Fruit fly (Drosophila melanogaster): ENCODE results near the gene Mcm2.
A peak's percentile ranks its signal among the peaks of the same experiment; 100 is the strongest.

Mcm2 gene

dm6 chr3R:8269740-8270139 is 5.0 kb downstream of the Mcm2 start, which contains the start of gene CG9630 (continued):
- TF ChIP-seq CG1647 (GFP tag; optimal IDR thresholded peaks at IDR 0.05) (no peak), ind (GFP tag; optimal IDR thresholded peaks at IDR 0.05) (no peak), stwl (tag; optimal IDR thresholded peaks at IDR 0.05) (no peak), MESR4 (GFP tag; optimal IDR thresholded peaks at IDR 0.05) (peak; percentile 77), Aef1 (GFP tag; IDR thresholded peaks at IDR 0.05) (no peak), CG9817 (tag; optimal IDR thresholded peaks at IDR 0.05) (no peak), fd3F (GFP tag; optimal IDR thresholded peaks at IDR 0.05) (no peak), unc-4 (GFP tag; IDR thresholded peaks at IDR 0.05; ENCODE audit: partially characterized antibody) (peak; percentile 70), schlank (tag; optimal IDR thresholded peaks at IDR 0.05) (no peak), CG16813 (GFP tag; IDR thresholded peaks at IDR 0.05; ENCODE audit: partially characterized antibody) (peak; percentile 59; the same call in 1 of the 3 replicates), nerfin-2 (GFP tag; IDR thresholded peaks at IDR 0.05; ENCODE audit: partially characterized antibody) (no peak), her (GFP tag; optimal IDR thresholded peaks at IDR 0.05) (no peak), mld (GFP tag; IDR thresholded peaks at IDR 0.05; ENCODE audit: partially characterized antibody) (0 out of 3 replicates have a peak, but pooled peaks have one; percentile 37), CG10979 (tag; optimal IDR thresholded peaks at IDR 0.05) (no peak), HLH4C (GFP tag; IDR thresholded peaks at IDR 0.05; ENCODE audit: partially characterized antibody) (peak; percentile 54; the same call in 2 of the 3 replicates), HmgD (GFP tag; optimal IDR thresholded peaks at IDR 0.05) (peak; percentile 73), croc (GFP tag; conservative IDR thresholded peaks at IDR 0.05) (no peak), mirr (GFP tag; optimal IDR thresholded peaks at IDR 0.05) (no peak), Taf1 (GFP tag; IDR thresholded peaks at IDR 0.05) (no peak), CG5953 (GFP tag; IDR thresholded peaks at IDR 0.05) (no peak), CG2712 (tag; optimal IDR thresholded peaks at IDR 0.05) (peak; percentile 24), Doc2 (GFP tag; IDR thresholded peaks at IDR 0.05) (no peak), CG9797 (GFP tag; optimal IDR thresholded peaks at IDR 0.05) (peak; percentile 97), Bteb2 (GFP tag; optimal IDR thresholded peaks at IDR 0.05) (no peak), ftz-f1 (GFP tag; optimal IDR thresholded peaks at IDR 0.05) (no peak), Meics (GFP tag; optimal IDR thresholded peaks at IDR 0.05) (no peak), kay (GFP tag; optimal IDR thresholded peaks at IDR 0.05) (no peak), CTCF (GFP tag; optimal IDR thresholded peaks at IDR 0.05) (peak; percentile 40), hbn (GFP tag; IDR thresholded peaks at IDR 0.05; ENCODE audit: partially characterized antibody) (peak; percentile 55; the same call in 1 of the 2 replicates), dysf (GFP tag; IDR thresholded peaks at IDR 0.05) (no peak), YL-1 (GFP tag; optimal IDR thresholded peaks at IDR 0.05) (peak; percentile 59), CG14965 (GFP tag; optimal IDR thresholded peaks at IDR 0.05; ENCODE audit: borderline replicate concordance) (no peak), Ets97D (GFP tag; optimal IDR thresholded peaks at IDR 0.05) (peak; percentile 79), dpn (GFP tag; optimal IDR thresholded peaks at IDR 0.05) (no peak), bigmax (GFP tag; optimal IDR thresholded peaks at IDR 0.05) (peak; percentile 60), Hmr (GFP tag; optimal IDR thresholded peaks at IDR 0.05) (no peak), CG15514 (GFP tag; optimal IDR thresholded peaks at IDR 0.05) (peak; percentile 87), CG12104 (GFP tag; optimal IDR thresholded peaks at IDR 0.05) (no peak), ara (GFP tag; IDR thresholded peaks at IDR 0.05) (0 out of 2 replicates have a peak, but pooled peaks have one; percentile 12), nerfin-1 (tag; optimal IDR thresholded peaks at IDR 0.05) (no peak), CG4730 (GFP tag; IDR thresholded peaks at IDR 0.05) (no peak), CG34224 (GFP tag; IDR thresholded peaks at IDR 0.05; ENCODE audit: partially characterized antibody) (peak; percentile 80), Side (GFP tag; optimal IDR thresholded peaks at IDR 0.05) (no peak), tll (GFP tag; optimal IDR thresholded peaks at IDR 0.05) (peak in 1 of 2 experiments; percentile 32), CG14710 (tag; optimal IDR thresholded peaks at IDR 0.05) (peak; percentile 58), Opbp (GFP tag; IDR thresholded peaks at IDR 0.05; ENCODE audit: partially characterized antibody) (peak; percentile 74), Stat92E (GFP tag; optimal IDR thresholded peaks at IDR 0.05) (peak in 1 of 3 experiments; percentile 45), Vsx1 (GFP tag; optimal IDR thresholded peaks at IDR 0.05) (no peak), tap (tag; optimal IDR thresholded peaks at IDR 0.05) (no peak), CG12942 (GFP tag; optimal IDR thresholded peaks at IDR 0.05) (no peak)

Measured in whole organism, embryonic.